Worm (Caenorhabditis elegans) whole organism, L3 larva: Measurements from ENCODE around the gene lin-9.

Experiments used
- R02D3.7 ChIP-seq: fragments of 150-350 bp; optimal IDR thresholded peaks from 2 replicates; lab custom pipeline; 2014; ENCODE audit warnings: missing biosample characterization, missing genetic modification characterization
- ceh-16 ChIP-seq: sonication (generic microtip); optimal IDR thresholded peaks from 2 replicates; lab custom pipeline; 2017; ENCODE audit warnings: missing biosample characterization, missing genetic modification characterization
- ceh-28 ChIP-seq: fragments of 150-350 bp; optimal IDR thresholded peaks from 2 replicates; lab custom pipeline; 2014; ENCODE audit warnings: missing biosample characterization, missing genetic modification reagents, missing genetic modification characterization
- ceh-82 ChIP-seq: fragments of 150-350 bp; optimal IDR thresholded peaks from 2 replicates; lab custom pipeline; 2014; ENCODE audit warnings: missing biosample characterization, missing genetic modification characterization
- daf-12 ChIP-seq: fragments of 150-350 bp; optimal IDR thresholded peaks from 2 replicates; lab custom pipeline; 2014; ENCODE audit warnings: missing biosample characterization, missing genetic modification reagents, missing genetic modification characterization
- egl-5 ChIP-seq: fragments of 150-350 bp; optimal IDR thresholded peaks from 2 replicates; lab custom pipeline; 2017; ENCODE audit warnings: missing biosample characterization, missing genetic modification reagents, missing genetic modification characterization, inconsistent platforms
- elt-2 ChIP-seq: sonication (generic microtip); optimal IDR thresholded peaks from 2 replicates; lab custom pipeline; 2016; ENCODE audit warnings: missing genetic modification reagents, mild to moderate bottlenecking, missing genetic modification characterization, missing compliant biosample characterization
- elt-3 ChIP-seq, 3 experiments: fragments of 150-350 bp in 1 of 3; sonication (generic microtip) in 2 of 3; optimal IDR thresholded peaks; 2 replicates in 2 of 3; 4 replicates in 1 of 3; lab custom pipeline; 2014 to 2017; ENCODE audit warnings: missing biosample characterization in 3 of 3, missing genetic modification characterization in 3 of 3
- eor-1 ChIP-seq, 2 experiments: fragments of 150-350 bp; optimal IDR thresholded peaks; 2 replicates each; lab custom pipeline; 2014 to 2018; ENCODE audit warnings: missing biosample characterization in 2 of 2, missing genetic modification characterization in 2 of 2
- fkh-10 ChIP-seq: sonication (generic microtip); optimal IDR thresholded peaks from 2 replicates; lab custom pipeline; 2017; ENCODE audit warnings: missing biosample characterization, missing genetic modification reagents, missing genetic modification characterization
- fkh-2 ChIP-seq: fragments of 150-350 bp; optimal IDR thresholded peaks from 2 replicates; lab custom pipeline; 2014; ENCODE audit warnings: missing biosample characterization, missing genetic modification reagents, missing genetic modification characterization
- hmg-11 ChIP-seq: sonication (generic microtip); optimal IDR thresholded peaks from 2 replicates; lab custom pipeline; 2016; ENCODE audit warnings: missing genetic modification characterization, missing compliant biosample characterization
- jun-1 ChIP-seq: fragments of 150-350 bp; optimal IDR thresholded peaks from 2 replicates; lab custom pipeline; 2014; ENCODE audit warnings: missing biosample characterization, missing genetic modification reagents, missing genetic modification characterization
- lin-15B ChIP-seq: fragments of 150-350 bp; optimal IDR thresholded peaks from 2 replicates; lab custom pipeline; 2014; ENCODE audit warnings: missing biosample characterization, missing genetic modification characterization
- lin-39 ChIP-seq: fragments of 150-350 bp; optimal IDR thresholded peaks from 2 replicates; lab custom pipeline; 2018; ENCODE audit warnings: missing biosample characterization, missing genetic modification reagents, missing genetic modification characterization
- lsy-12 ChIP-seq: sonication (generic microtip); optimal IDR thresholded peaks from 2 replicates; lab custom pipeline; 2016; ENCODE audit warnings: mild to moderate bottlenecking, missing genetic modification characterization, missing compliant biosample characterization
- mdl-1 ChIP-seq: fragments of 150-350 bp; optimal IDR thresholded peaks from 2 replicates; lab custom pipeline; 2014; ENCODE audit warnings: missing biosample characterization, missing genetic modification characterization
- mml-1 ChIP-seq: fragments of 150-350 bp; sonication (generic microtip); optimal IDR thresholded peaks from 3 replicates; lab custom pipeline; 2014; ENCODE audit warnings: missing biosample characterization, missing genetic modification characterization
- nfya-1 ChIP-seq: sonication (generic microtip); optimal IDR thresholded peaks from 2 replicates; lab custom pipeline; 2017; ENCODE audit warnings: missing genetic modification characterization, mild to moderate bottlenecking, missing compliant biosample characterization, antibody characterized with exemption, moderate library complexity; ENCODE audit not compliant: insufficient read depth
- nhr-12 ChIP-seq: fragments of 150-350 bp; optimal IDR thresholded peaks from 2 replicates; lab custom pipeline; 2014; ENCODE audit warnings: missing biosample characterization, missing genetic modification characterization
- nhr-237 ChIP-seq: fragments of 150-350 bp; optimal IDR thresholded peaks from 2 replicates; lab custom pipeline; 2014; ENCODE audit warnings: missing biosample characterization, missing genetic modification characterization
- nhr-25 ChIP-seq: sonication (generic microtip); optimal IDR thresholded peaks from 2 replicates; lab custom pipeline; 2017; ENCODE audit warnings: missing biosample characterization, missing genetic modification characterization
- nhr-43 ChIP-seq: sonication (generic microtip); optimal IDR thresholded peaks from 2 replicates; lab custom pipeline; 2016; ENCODE audit warnings: mild to moderate bottlenecking, missing genetic modification characterization, missing compliant biosample characterization; ENCODE audit not compliant: poor library complexity, severe bottlenecking
- nhr-77 ChIP-seq: fragments of 150-350 bp; optimal IDR thresholded peaks from 2 replicates; lab custom pipeline; 2014; ENCODE audit warnings: missing biosample characterization, missing genetic modification characterization
- pha-4 ChIP-seq: fragments of 150-350 bp; optimal IDR thresholded peaks from 2 replicates; lab custom pipeline; 2014; ENCODE audit warnings: missing biosample characterization, missing genetic modification reagents, missing genetic modification characterization
- pqm-1 ChIP-seq: fragments of 150-350 bp; optimal IDR thresholded peaks from 2 replicates; lab custom pipeline; 2017; ENCODE audit warnings: missing biosample characterization, missing genetic modification characterization, inconsistent platforms
- sea-2 ChIP-seq: fragments of 150-350 bp; sonication (generic microtip); optimal IDR thresholded peaks from 4 replicates; lab custom pipeline; 2014; ENCODE audit warnings: missing biosample characterization, missing genetic modification reagents, missing genetic modification characterization
- skn-1 ChIP-seq: fragments of 150-350 bp; optimal IDR thresholded peaks from 2 replicates; lab custom pipeline; 2014; ENCODE audit warnings: missing biosample characterization, missing genetic modification characterization
- snpc-4 ChIP-seq: fragments of 150-350 bp; optimal IDR thresholded peaks from 2 replicates; lab custom pipeline; 2014; ENCODE audit warnings: missing biosample characterization, missing genetic modification characterization
- unc-39 ChIP-seq: sonication (generic microtip); optimal IDR thresholded peaks from 4 replicates; lab custom pipeline; 2017; ENCODE audit warnings: missing biosample characterization, missing genetic modification characterization
- unc-62 ChIP-seq: fragments of 150-350 bp; sonication (generic microtip); optimal IDR thresholded peaks from 4 replicates; lab custom pipeline; 2014; ENCODE audit warnings: missing biosample characterization, missing genetic modification reagents, missing genetic modification characterization
- ztf-11 ChIP-seq: fragments of 150-350 bp; optimal IDR thresholded peaks from 2 replicates; lab custom pipeline; 2014; ENCODE audit warnings: missing biosample characterization, missing genetic modification characterization

lin-9 gene

DNA sequence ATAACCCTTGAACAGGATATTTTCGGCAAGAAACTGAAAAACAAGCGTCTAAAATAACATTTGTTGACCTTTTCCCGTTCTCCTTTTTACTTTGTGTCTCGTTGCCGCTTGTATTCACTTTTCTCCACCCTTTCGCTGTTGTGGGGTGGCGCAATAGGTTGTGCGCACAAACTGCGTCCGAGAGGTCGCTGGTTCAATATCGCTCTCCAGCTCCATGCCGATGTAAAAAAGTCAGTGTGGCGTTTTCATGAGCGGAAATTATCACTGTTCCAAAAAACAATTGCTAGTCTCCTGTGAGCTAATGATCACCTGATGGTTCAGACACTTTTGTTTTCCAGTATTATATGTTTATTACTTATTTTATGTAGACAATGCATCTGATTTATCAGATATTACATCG, 33.6 kb upstream of the lin-9 start (continued):
- no peak for TF ChIP-seq ceh-16 (tag; lab: Kevin White, UChicago)
- TF ChIP-seq nhr-43 (tag; lab: Kevin White, UChicago) = peak; percentile 72
- no peak for TF ChIP-seq pha-4 (tag; lab: Kevin White, UChicago)
- TF ChIP-seq daf-12 (tag; lab: Kevin White, UChicago) = no peak

DNA sequence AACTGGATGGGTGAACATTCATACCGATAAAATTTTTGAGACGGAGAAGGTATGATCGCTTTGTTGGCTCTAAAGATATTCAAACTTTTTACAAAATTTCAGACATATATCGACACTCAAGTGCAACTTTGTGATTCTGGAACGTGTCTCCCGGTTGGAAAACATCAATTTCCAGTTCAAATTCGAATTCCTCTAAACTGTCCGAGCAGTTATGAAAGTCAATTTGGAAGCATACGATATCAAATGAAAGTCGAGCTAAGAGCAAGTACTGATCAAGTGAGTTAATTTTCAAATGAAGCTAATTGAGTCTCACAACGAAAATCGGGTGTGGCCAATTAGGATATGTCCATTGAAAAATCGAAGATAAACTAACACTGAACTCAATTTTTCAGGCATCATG, 30.4 kb upstream of the lin-9 start:
- no peak for TF ChIP-seq sea-2
- TF ChIP-seq elt-3 (tag; optimal IDR thresholded peaks at IDR 0.05; lab: Kevin White, UChicago) = no peak
- no peak for TF ChIP-seq ztf-11 (tag; lab: Kevin White, UChicago)
- TF ChIP-seq lin-39 = no peak
- no peak for TF ChIP-seq R02D3.7 (tag; lab: Kevin White, UChicago)
- no peak for TF ChIP-seq ceh-28 (tag; lab: Kevin White, UChicago)
- TF ChIP-seq unc-62 = no peak
- no peak for TF ChIP-seq nhr-25 (tag; lab: Kevin White, UChicago)
- no peak for TF ChIP-seq fkh-10 (GFP tag; lab: Kevin White, UChicago)
- TF ChIP-seq nhr-12 (tag; lab: Kevin White, UChicago) = no peak
- no peak for TF ChIP-seq nhr-77 (tag; lab: Kevin White, UChicago)
- no peak for TF ChIP-seq egl-5 (tag; lab: Kevin White, UChicago)
- TF ChIP-seq unc-39 (tag; lab: Kevin White, UChicago) = no peak
- TF ChIP-seq elt-2 (tag; lab: Kevin White, UChicago) = no peak
- no peak for TF ChIP-seq lsy-12

DNA sequence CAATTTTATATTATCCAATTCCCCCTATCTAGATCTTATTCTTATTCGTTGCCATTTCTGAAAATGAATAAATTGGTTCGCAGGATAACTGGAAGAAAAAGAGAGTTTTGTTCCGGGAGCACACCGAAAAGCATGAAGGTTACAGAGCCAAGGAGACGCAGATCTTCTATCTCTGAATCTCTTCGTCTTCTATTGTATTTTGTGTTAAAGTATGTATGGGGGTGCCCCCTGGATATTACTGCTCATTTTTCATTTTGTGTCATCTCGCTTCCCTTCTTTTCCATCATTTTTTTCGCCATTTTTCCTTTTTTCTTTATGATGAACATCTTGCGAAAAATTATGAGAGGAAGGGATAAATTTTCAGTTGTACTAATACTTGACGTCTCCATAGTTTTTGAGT, 29.8 kb upstream of the lin-9 start:
- TF ChIP-seq elt-3 (tag; optimal IDR thresholded peaks at IDR 0.05; lab: Kevin White, UChicago) = no peak
- peak; percentile 74 for TF ChIP-seq lin-39
- no peak for TF ChIP-seq fkh-2
- TF ChIP-seq nfya-1 (tag; lab: Kevin White, UChicago) = peak; percentile 5
- no peak for TF ChIP-seq ztf-11 (tag; lab: Kevin White, UChicago)
- no peak for TF ChIP-seq nhr-237 (tag; lab: Kevin White, UChicago)
- TF ChIP-seq lin-15B (tag; lab: Kevin White, UChicago) = no peak
- TF ChIP-seq egl-5 (tag; lab: Kevin White, UChicago) = no peak

DNA sequence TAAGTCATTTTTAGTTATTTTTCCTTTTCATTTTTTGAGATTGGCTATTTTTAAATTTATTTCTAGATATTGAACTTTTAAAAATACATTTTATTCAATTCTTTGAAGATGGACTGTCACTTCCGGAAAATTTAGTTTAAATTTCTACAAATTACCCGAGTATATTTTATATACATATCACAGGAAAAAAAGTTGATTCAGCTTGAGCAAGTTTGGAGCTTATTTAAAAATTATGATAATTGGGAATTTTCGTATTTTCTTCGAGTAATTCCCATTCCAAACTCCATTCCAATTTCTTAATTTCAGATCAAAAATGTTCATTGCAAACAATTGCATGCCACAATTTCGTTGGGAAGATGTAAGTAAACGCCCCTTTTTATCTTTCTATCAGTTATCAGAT, 25.8 kb upstream of the lin-9 start, which contains the start of gene arrd-15:
TSS of gene arrd-15 (plus strand) at position 301 of the 400 bp plus-strand sequence.
- TF ChIP-seq nhr-237 (tag; lab: Kevin White, UChicago) = no peak
- TF ChIP-seq ceh-16 (tag; lab: Kevin White, UChicago) = no peak
- no peak for TF ChIP-seq eor-1 (tag; optimal IDR thresholded peaks at IDR 0.05; lab: Kevin White, UChicago)
- no peak for TF ChIP-seq nhr-25 (tag; lab: Kevin White, UChicago)
- TF ChIP-seq lin-39 = no peak
- TF ChIP-seq snpc-4 = no peak
- no peak for TF ChIP-seq lsy-12
- no peak for TF ChIP-seq R02D3.7 (tag; lab: Kevin White, UChicago)

DNA sequence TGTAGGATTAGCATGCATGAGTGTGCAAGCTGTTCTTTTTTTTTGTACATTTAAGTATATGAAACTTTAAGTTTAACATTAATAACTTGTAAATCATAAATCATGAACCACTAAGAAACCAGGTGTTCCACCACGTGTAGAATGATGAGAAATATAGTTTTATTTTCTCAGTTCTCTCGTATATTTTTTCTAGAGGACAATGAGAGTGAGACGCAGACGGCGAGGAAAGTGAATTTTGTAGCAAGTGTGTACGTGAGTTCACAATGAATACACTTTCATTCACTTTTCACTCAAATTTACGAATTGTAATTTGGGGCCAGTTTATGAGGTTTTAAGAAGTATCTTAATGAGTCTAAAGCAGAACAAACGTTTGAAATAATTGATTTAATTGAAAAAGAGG, 22.6 kb upstream of the lin-9 start:
- peak; percentile 7 for TF ChIP-seq mdl-1 (tag; lab: Kevin White, UChicago)
- TF ChIP-seq unc-62 = no peak
- TF ChIP-seq pqm-1 (tag; lab: Kevin White, UChicago) = no peak
- peak; percentile 28 for TF ChIP-seq nfya-1 (tag; lab: Kevin White, UChicago)

DNA sequence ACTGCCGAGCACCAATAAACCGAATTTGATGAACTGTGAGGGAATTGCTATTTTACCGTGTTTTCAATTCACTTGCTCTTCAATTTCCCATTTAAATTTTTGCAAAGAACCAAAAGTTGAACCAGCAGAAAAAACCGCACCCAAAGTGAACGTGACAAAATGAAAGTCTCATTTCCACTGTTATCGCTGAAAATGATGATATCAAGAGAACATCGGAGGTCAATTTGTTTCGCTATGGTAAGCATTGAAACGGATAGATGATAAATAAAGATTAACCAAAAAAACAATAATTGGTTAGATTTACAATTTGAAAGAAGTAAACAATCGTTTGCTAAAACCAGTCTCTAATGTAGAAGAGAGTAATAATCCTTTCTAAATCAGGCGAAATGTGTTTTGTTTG, 21.6 kb upstream of the lin-9 start:
- no peak for TF ChIP-seq daf-12 (tag; lab: Kevin White, UChicago)
- TF ChIP-seq pha-4 (tag; lab: Kevin White, UChicago) = no peak
- TF ChIP-seq nhr-237 (tag; lab: Kevin White, UChicago) = no peak
- no peak for TF ChIP-seq snpc-4
- TF ChIP-seq elt-3 (tag; optimal IDR thresholded peaks at IDR 0.05; lab: Kevin White, UChicago) = no peak
- TF ChIP-seq mml-1 (tag; lab: Kevin White, UChicago) = no peak
- TF ChIP-seq lin-39 = no peak
- TF ChIP-seq lin-15B (tag; lab: Kevin White, UChicago) = no peak
- no peak for TF ChIP-seq ceh-82 (tag; lab: Kevin White, UChicago)
- TF ChIP-seq hmg-11 (tag; lab: Kevin White, UChicago) = no peak
- TF ChIP-seq eor-1 (tag; optimal IDR thresholded peaks at IDR 0.05; lab: Kevin White, UChicago) = no peak
- no peak for TF ChIP-seq mdl-1 (tag; lab: Kevin White, UChicago)
- TF ChIP-seq egl-5 (tag; lab: Kevin White, UChicago) = no peak
- no peak for TF ChIP-seq ceh-28 (tag; lab: Kevin White, UChicago)
- TF ChIP-seq jun-1 (tag; lab: Kevin White, UChicago) = no peak
- no peak for TF ChIP-seq elt-2 (tag; lab: Kevin White, UChicago)
- no peak for TF ChIP-seq skn-1 (tag; lab: Kevin White, UChicago)
